Fruit fly (Drosophila melanogaster) whole organism, embryonic: ENCODE data around the gene PIP82.

ENCODE experiments used
- CG10321 ChIP-seq: fragments of 200-800 bp; sonication (Bioruptor generic); IDR thresholded peaks from 2 replicates; pipeline ENCODE4 v1.3.6; 2022; ENCODE audit warnings: missing biosample characterization, missing genetic modification characterization
- CG10543 ChIP-seq: fragments of 200-800 bp; sonication (Bioruptor generic); optimal IDR thresholded peaks from 3 replicates; lab custom pipeline; 2017; ENCODE audit warnings: missing biosample characterization, mild to moderate bottlenecking, missing genetic modification characterization, moderate library complexity
- CG11093 ChIP-seq: fragments of 200-800 bp; sonication (Bioruptor generic); IDR thresholded peaks from 3 replicates; pipeline ENCODE4 v1.3.6; 2022; ENCODE audit warnings: missing biosample characterization, missing genetic modification characterization
- CG11696 ChIP-seq: fragments of 200-800 bp; sonication (Bioruptor generic); IDR thresholded peaks from 2 replicates; pipeline ENCODE4 v1.3.6; 2022; ENCODE audit warnings: missing biosample characterization, missing genetic modification characterization
- CG12071 ChIP-seq: fragments of 200-800 bp; sonication (Bioruptor generic); optimal IDR thresholded peaks from 3 replicates; lab custom pipeline; 2018; ENCODE audit warnings: missing biosample characterization, mild to moderate bottlenecking, missing genetic modification characterization
- CG12942 ChIP-seq: fragments of 200-800 bp; sonication (Bioruptor generic); optimal IDR thresholded peaks from 3 replicates; lab custom pipeline; 2016; ENCODE audit warnings: missing biosample characterization, missing genetic modification characterization
- CG13624 ChIP-seq: fragments of 200-800 bp; sonication (Bioruptor generic); optimal IDR thresholded peaks from 2 replicates; lab custom pipeline; 2016; ENCODE audit warnings: missing biosample characterization, missing genetic modification characterization
- CG14710 ChIP-seq: fragments of 200-800 bp; sonication (Bioruptor generic); optimal IDR thresholded peaks from 3 replicates; lab custom pipeline; 2019; ENCODE audit warnings: missing biosample characterization, mild to moderate bottlenecking, missing genetic modification characterization, moderate library complexity
- CG15696 ChIP-seq: fragments of 200-800 bp; sonication (Bioruptor generic); optimal IDR thresholded peaks from 2 replicates; lab custom pipeline; 2019; ENCODE audit warnings: missing biosample characterization, mild to moderate bottlenecking, missing genetic modification characterization, moderate library complexity
- CG18262 ChIP-seq: fragments of 200-800 bp; optimal IDR thresholded peaks from 3 replicates; lab custom pipeline; 2019; ENCODE audit warnings: missing biosample characterization, mild to moderate bottlenecking, missing genetic modification characterization, moderate library complexity
- CG30020 ChIP-seq: fragments of 200-800 bp; optimal IDR thresholded peaks from 2 replicates; lab custom pipeline; 2019; ENCODE audit warnings: missing biosample characterization, mild to moderate bottlenecking, missing genetic modification characterization, moderate library complexity
- CG31365 ChIP-seq: fragments of 200-800 bp; sonication (Bioruptor generic); optimal IDR thresholded peaks from 2 replicates; lab custom pipeline; 2018; ENCODE audit warnings: missing biosample characterization, mild to moderate bottlenecking, missing genetic modification characterization
- CG34376 ChIP-seq: fragments of 200-800 bp; sonication (Bioruptor generic); optimal IDR thresholded peaks from 2 replicates; lab custom pipeline; 2018; ENCODE audit warnings: missing biosample characterization, mild to moderate bottlenecking, missing genetic modification characterization
- CG3838 ChIP-seq: fragments of 200-800 bp; sonication (Bioruptor generic); optimal IDR thresholded peaks from 3 replicates; lab custom pipeline; 2016; ENCODE audit warnings: missing biosample characterization, missing genetic modification characterization
- CG4707 ChIP-seq: fragments of 200-800 bp; sonication (Bioruptor generic); optimal IDR thresholded peaks from 2 replicates; lab custom pipeline; 2018; ENCODE audit warnings: missing biosample characterization, mild to moderate bottlenecking, missing genetic modification characterization, moderate library complexity
- CG7556 ChIP-seq: fragments of 200-800 bp; sonication (Bioruptor generic); optimal IDR thresholded peaks from 2 replicates; lab custom pipeline; 2017; ENCODE audit warnings: missing biosample characterization, mild to moderate bottlenecking, missing genetic modification characterization
- CG7839 ChIP-seq: fragments of 200-800 bp; sonication (Bioruptor generic); optimal IDR thresholded peaks from 3 replicates; lab custom pipeline; 2018; ENCODE audit warnings: missing biosample characterization, mild to moderate bottlenecking, missing genetic modification characterization, moderate library complexity
- CG7928 ChIP-seq: fragments of 200-800 bp; sonication (Bioruptor generic); optimal IDR thresholded peaks from 2 replicates; lab custom pipeline; 2017; ENCODE audit warnings: missing biosample characterization, mild to moderate bottlenecking, missing genetic modification characterization
- CG8765 ChIP-seq: fragments of 200-800 bp; sonication (Bioruptor generic); IDR thresholded peaks from 2 replicates; pipeline ENCODE4 v1.3.6; 2022; ENCODE audit warnings: missing biosample characterization, missing genetic modification characterization
- CG9215 ChIP-seq: fragments of 200-800 bp; sonication (Bioruptor generic); IDR thresholded peaks from 2 replicates; pipeline ENCODE4 v1.3.6; 2022; ENCODE audit warnings: missing biosample characterization, missing genetic modification characterization
- D19B ChIP-seq: fragments of 200-800 bp; sonication (Bioruptor generic); optimal IDR thresholded peaks from 2 replicates; lab custom pipeline; 2017; ENCODE audit warnings: missing biosample characterization, mild to moderate bottlenecking, missing genetic modification characterization
- Ets65A ChIP-seq: fragments of 200-800 bp; sonication (Bioruptor generic); peaks from one replicate; lab custom pipeline; 2016; ENCODE audit warnings: missing biosample characterization, missing genetic modification characterization
- HLH54F ChIP-seq: fragments of 200-800 bp; sonication (Bioruptor generic); optimal IDR thresholded peaks from 3 replicates; lab custom pipeline; 2016; ENCODE audit warnings: missing biosample characterization, missing genetic modification characterization
- HLHmδ ChIP-seq: fragments of 200-800 bp; sonication (Bioruptor generic); optimal IDR thresholded peaks from 2 replicates; lab custom pipeline; 2018; ENCODE audit warnings: missing biosample characterization, mild to moderate bottlenecking, missing genetic modification characterization, moderate library complexity
- MBD-R2 ChIP-seq: fragments of 200-800 bp; sonication (Bioruptor generic); IDR thresholded peaks from 2 replicates; pipeline ENCODE4 v1.3.6; 2022; ENCODE audit warnings: missing biosample characterization, missing genetic modification characterization
- Max ChIP-seq: fragments of 200-800 bp; sonication (Bioruptor generic); optimal IDR thresholded peaks from 2 replicates; lab custom pipeline; 2016; ENCODE audit warnings: missing biosample characterization, mild to moderate bottlenecking, missing genetic modification characterization
- Meics ChIP-seq: fragments of 200-800 bp; sonication (Bioruptor generic); optimal IDR thresholded peaks from 2 replicates; lab custom pipeline; 2017; ENCODE audit warnings: missing biosample characterization, mild to moderate bottlenecking, missing genetic modification characterization
- Side ChIP-seq: fragments of 200-800 bp; sonication (Bioruptor generic); optimal IDR thresholded peaks from 2 replicates; lab custom pipeline; 2016; ENCODE audit warnings: missing biosample characterization, missing genetic modification characterization
- Spps ChIP-seq: fragments of 200-800 bp; sonication (Bioruptor generic); optimal IDR thresholded peaks from 2 replicates; lab custom pipeline; 2018; ENCODE audit warnings: missing biosample characterization, mild to moderate bottlenecking, missing genetic modification characterization
- Sry-δ ChIP-seq: fragments of 200-800 bp; sonication (Bioruptor generic); optimal IDR thresholded peaks from 2 replicates; lab custom pipeline; 2016; ENCODE audit warnings: missing biosample characterization, missing genetic modification characterization
- Vsx1 ChIP-seq: fragments of 200-800 bp; sonication (Bioruptor generic); optimal IDR thresholded peaks from 2 replicates; lab custom pipeline; 2017; ENCODE audit warnings: missing biosample characterization, mild to moderate bottlenecking, missing genetic modification characterization, missing genetic modification reagents
- Xrp1 ChIP-seq: fragments of 200-800 bp; sonication (Bioruptor generic); IDR thresholded peaks from 2 replicates; pipeline ENCODE4 v1.3.6; 2022; ENCODE audit warnings: missing biosample characterization, missing genetic modification characterization
- YL-1 ChIP-seq: fragments of 200-800 bp; sonication (Bioruptor generic); optimal IDR thresholded peaks from 3 replicates; lab custom pipeline; 2017; ENCODE audit warnings: missing biosample characterization, mild to moderate bottlenecking, missing genetic modification characterization
- cas ChIP-seq: fragments of 200-800 bp; sonication (Bioruptor generic); IDR thresholded peaks from 2 replicates; pipeline ENCODE4 v1.3.6; 2022; ENCODE audit warnings: missing biosample characterization, missing genetic modification characterization
- dan ChIP-seq: fragments of 200-800 bp; sonication (Bioruptor generic); IDR thresholded peaks from 2 replicates; pipeline ENCODE4 v1.3.6; 2022; ENCODE audit warnings: missing biosample characterization, missing genetic modification characterization
- gfzf ChIP-seq: fragments of 200-800 bp; sonication (Bioruptor generic); optimal IDR thresholded peaks from 2 replicates; lab custom pipeline; 2016; ENCODE audit warnings: missing biosample characterization, mild to moderate bottlenecking, missing genetic modification characterization, moderate library complexity
- hb ChIP-seq: fragments of 200-800 bp; sonication (Bioruptor generic); IDR thresholded peaks from 3 replicates; pipeline ENCODE4 v1.3.6; 2022; ENCODE audit warnings: missing biosample characterization, missing genetic modification characterization; ENCODE audit not compliant: partially characterized antibody
- insv ChIP-seq, 2 experiments: fragments of 200-800 bp; sonication (Bioruptor generic); optimal IDR thresholded peaks; 3 replicates each; lab custom pipeline; 2016 to 2018; ENCODE audit warnings: missing biosample characterization in 2 of 2, missing genetic modification characterization in 2 of 2
- jumu ChIP-seq: fragments of 200-800 bp; sonication (Bioruptor generic); optimal IDR thresholded peaks from 3 replicates; lab custom pipeline; 2016; ENCODE audit warnings: missing biosample characterization, missing genetic modification characterization
- lov ChIP-seq, 2 experiments: fragments of 200-800 bp in 1 of 2; fragments of >200 bp in 1 of 2; sonication (Bioruptor generic) in 1 of 2; IDR thresholded peaks in 1 of 2; optimal IDR thresholded peaks in 1 of 2; 2 replicates in 1 of 2; 3 replicates in 1 of 2; pipeline versions ENCODE4 v1.3.6 to Lab custom; 2017 to 2022; ENCODE audit warnings: missing biosample characterization in 1 of 2, missing genetic modification characterization in 1 of 2
- nau ChIP-seq: fragments of 200-800 bp; sonication (Bioruptor generic); optimal IDR thresholded peaks from 3 replicates; lab custom pipeline; 2017; ENCODE audit warnings: missing biosample characterization, mild to moderate bottlenecking, missing genetic modification characterization, missing genetic modification reagents
- onecut ChIP-seq: fragments of 200-800 bp; sonication (Bioruptor generic); IDR thresholded peaks from 2 replicates; pipeline ENCODE4 v1.3.6; 2022; ENCODE audit warnings: missing biosample characterization, missing genetic modification characterization
- org-1 ChIP-seq: fragments of 200-800 bp; sonication (Bioruptor generic); optimal IDR thresholded peaks from 2 replicates; lab custom pipeline; 2017; ENCODE audit warnings: missing biosample characterization, missing genetic modification characterization
- prd ChIP-seq, 3 experiments: fragments of >200 bp in 2 of 3; fragments of 200-800 bp in 1 of 3; sonication (Bioruptor generic) in 1 of 3; optimal IDR thresholded peaks in 2 of 3; IDR thresholded peaks in 1 of 3; 2 replicates in 2 of 3; 3 replicates in 1 of 3; pipeline versions ENCODE4 v1.3.6 to Lab custom; 2017 to 2022; ENCODE audit warnings: missing biosample characterization in 1 of 3, missing genetic modification characterization in 1 of 3
- sim ChIP-seq: fragments of 200-800 bp; sonication (Bioruptor generic); IDR thresholded peaks from 2 replicates; pipeline ENCODE4 v1.3.6; 2022; ENCODE audit warnings: missing biosample characterization, missing genetic modification characterization
- so ChIP-seq: fragments of 200-800 bp; sonication (Bioruptor generic); IDR thresholded peaks from 3 replicates; pipeline ENCODE4 v1.3.6; 2022; ENCODE audit warnings: missing biosample characterization, missing genetic modification characterization
- trem ChIP-seq: fragments of 200-800 bp; optimal IDR thresholded peaks from 3 replicates; lab custom pipeline; 2019; ENCODE audit warnings: missing biosample characterization, mild to moderate bottlenecking, missing genetic modification characterization, moderate library complexity
- tx ChIP-seq: fragments of 200-800 bp; sonication (Bioruptor generic); optimal IDR thresholded peaks from 2 replicates; lab custom pipeline; 2016; ENCODE audit warnings: missing biosample characterization, missing genetic modification characterization
- usp ChIP-seq: fragments of >200 bp; optimal IDR thresholded peaks from 2 replicates; lab custom pipeline; 2017; ENCODE audit warnings: missing biosample characterization, missing genetic modification characterization
- wdn ChIP-seq: fragments of 200-800 bp; sonication (Bioruptor generic); IDR thresholded peaks from 2 replicates; pipeline ENCODE4 v1.3.6; 2022; ENCODE audit warnings: missing biosample characterization, missing genetic modification characterization
- yki ChIP-seq: fragments of >200 bp; optimal IDR thresholded peaks from 3 replicates; lab custom pipeline; 2018

Gene PIP82

DNA sequence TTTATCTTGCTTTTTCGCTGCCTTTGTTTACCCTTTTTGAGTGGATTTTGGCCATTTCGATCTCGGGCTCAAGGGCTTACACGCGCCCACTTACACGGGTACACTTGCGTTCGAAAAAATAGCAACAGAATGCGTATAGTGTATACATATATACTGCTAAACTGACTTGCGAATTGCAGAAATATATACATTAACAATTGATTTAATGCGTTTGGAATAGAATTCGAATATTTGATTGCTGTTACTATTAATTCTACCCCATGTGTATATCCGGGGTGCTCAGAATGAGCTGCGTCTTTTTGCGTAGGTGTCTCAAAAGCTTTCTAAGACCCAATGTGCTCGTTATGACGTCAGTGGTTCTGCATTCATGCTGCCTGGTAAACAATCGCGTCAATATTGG, 36.0 kb downstream of the PIP82 start (continued):
- TF ChIP-seq CG10321 (GFP tag; lab: Robert Waterston, UW) (no peak), Xrp1 (GFP tag; lab: Robert Waterston, UW) (0 out of 2 replicates have a peak, but pooled peaks have one; percentile 29), CG30020 (tag; lab: Kevin White, UChicago) (no peak), insv (GFP tag; optimal IDR thresholded peaks at IDR 0.05; lab: Kevin White, UChicago) (no peak), CG9215 (no peak), Spps (tag; lab: Kevin White, UChicago) (no peak), cas (GFP tag; lab: Robert Waterston, UW) (no peak), Sry-δ (GFP tag; lab: Kevin White, UChicago) (no peak), CG12942 (GFP tag; lab: Kevin White, UChicago) (no peak), CG15696 (no peak), tx (GFP tag; lab: Kevin White, UChicago) (no peak), CG31365 (tag; lab: Kevin White, UChicago) (no peak), dan (no peak), trem (tag; lab: Kevin White, UChicago) (no peak), hb (GFP tag; lab: Robert Waterston, UW) (no peak), CG14710 (tag; lab: Kevin White, UChicago) (no peak), CG34376 (GFP tag; lab: Kevin White, UChicago) (no peak), CG13624 (GFP tag; lab: Kevin White, UChicago) (peak; percentile 70), so (peak; percentile 70), CG4707 (no peak), CG12071 (GFP tag; lab: Kevin White, UChicago) (peak; percentile 51), usp (GFP tag; lab: Kevin White, UChicago) (no peak), CG11093 (GFP tag; lab: Robert Waterston, UW) (no peak), prd (optimal IDR thresholded peaks at IDR 0.05; lab: Kevin White, UChicago) (no peak), prd (GFP tag; IDR thresholded peaks at IDR 0.05; lab: Robert Waterston, UW) (peak; percentile 48; the same call in 1 of the 3 replicates), Vsx1 (peak; percentile 18), gfzf (GFP tag; lab: Kevin White, UChicago) (no peak), D19B (no peak), yki (no peak), jumu (no peak), CG18262 (tag; lab: Kevin White, UChicago) (no peak), CG11696 (peak; percentile 75), Max (peak; percentile 2), sim (GFP tag; lab: Robert Waterston, UW) (no peak), wdn (GFP tag; lab: Robert Waterston, UW) (0 out of 2 replicates have a peak, but pooled peaks have one; percentile 32), Side (GFP tag; lab: Kevin White, UChicago) (no peak), YL-1 (GFP tag; lab: Kevin White, UChicago) (no peak), CG7839 (tag; lab: Kevin White, UChicago) (peak; percentile 68), CG8765 (GFP tag; lab: Robert Waterston, UW) (no peak), nau (GFP tag; lab: Kevin White, UChicago) (peak; percentile 21), org-1 (peak; percentile 50), CG10543 (GFP tag; lab: Kevin White, UChicago) (no peak), Meics (peak; percentile 58), onecut (GFP tag; lab: Robert Waterston, UW) (no peak), lov (optimal IDR thresholded peaks at IDR 0.05; lab: Kevin White, UChicago) (no peak), lov (GFP tag; IDR thresholded peaks at IDR 0.05; lab: Robert Waterston, UW) (no peak), HLH54F (peak; percentile 58), CG3838 (GFP tag; lab: Kevin White, UChicago) (no peak), Ets65A (peak; percentile 71), MBD-R2 (GFP tag; lab: Robert Waterston, UW) (peak; percentile 14; the same call in 1 of the 2 replicates), CG7928 (GFP tag; lab: Kevin White, UChicago) (no peak), CG7556 (GFP tag; lab: Kevin White, UChicago) (no peak), HLHmδ (GFP tag; lab: Kevin White, UChicago) (no peak)
